Fruit fly (Drosophila melanogaster): Measurements from ENCODE around the gene Ref1.

Ref1 gene

dm6 chr3R:7085983-7086376, 5.8 kb upstream of the Ref1 start, which contains the start of gene Tailor:
Gene Tailor (minus strand): TSS chr3R:7086083.
- TF ChIP-seq CG8478 (optimal IDR thresholded peaks at IDR 0.05), result no peak
- no peak for TF ChIP-seq CTCF (optimal IDR thresholded peaks at IDR 0.05)

DNA sequence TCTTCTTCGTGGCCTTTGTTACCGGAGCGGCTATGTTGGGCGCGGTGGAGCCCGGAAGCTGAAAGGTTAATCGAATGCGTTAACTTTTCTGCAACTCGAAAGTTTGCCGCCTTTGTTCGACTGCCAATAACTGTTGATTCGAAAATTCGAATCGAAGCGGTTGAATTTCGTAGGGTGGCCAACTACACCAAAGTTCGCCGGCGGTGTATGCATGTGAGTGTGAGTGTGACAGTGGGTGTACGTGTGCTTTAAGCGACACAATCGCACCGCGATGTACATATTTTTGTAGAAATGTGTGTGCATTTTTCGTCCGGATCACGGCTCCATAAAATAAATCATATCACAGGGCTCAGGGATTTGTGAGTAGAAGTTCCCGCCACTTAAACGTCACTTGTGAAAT, 5.3 kb upstream of the Ref1 start:
- TF ChIP-seq CG8478 (optimal IDR thresholded peaks at IDR 0.05), result no peak
- no peak for TF ChIP-seq CTCF (optimal IDR thresholded peaks at IDR 0.05)

DNA sequence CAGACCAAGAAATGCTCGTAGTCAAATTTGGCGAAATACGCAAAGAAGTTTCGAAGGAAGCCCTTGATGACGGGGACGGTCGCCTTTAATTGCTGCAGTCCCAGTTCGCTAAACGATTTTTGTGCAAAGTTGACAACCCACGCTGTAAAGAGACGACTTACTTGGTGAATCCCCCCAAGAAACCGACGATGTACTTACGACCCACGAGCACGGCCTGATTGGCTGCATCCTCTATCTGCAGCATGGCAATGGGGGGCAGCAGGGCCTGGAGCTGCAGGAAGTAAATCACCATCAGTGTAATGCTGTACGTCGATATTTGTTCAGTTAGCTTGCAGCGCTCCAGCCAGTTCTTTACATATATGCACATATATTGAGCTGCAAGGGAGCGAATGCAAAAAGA, 3.6 kb upstream of the Ref1 start:
- TF ChIP-seq CTCF (optimal IDR thresholded peaks at IDR 0.05), result no peak
- TF ChIP-seq CG8478 (optimal IDR thresholded peaks at IDR 0.05), result no peak

dm6 chr3R:7081972-7082371, 1.8 kb upstream of the Ref1 start, which contains the start of gene Dpck:
Gene Dpck (plus strand): TSS chr3R:7082182.
- no peak for TF ChIP-seq CG8478 (optimal IDR thresholded peaks at IDR 0.05)
- TF ChIP-seq CTCF (optimal IDR thresholded peaks at IDR 0.05), result no peak

dm6 chr3R:7079718-7080117, 469 bp downstream of the Ref1 start:
- TF ChIP-seq CTCF (optimal IDR thresholded peaks at IDR 0.05) (no peak), CG8478 (optimal IDR thresholded peaks at IDR 0.05) (no peak)

dm6 chr3R:7076293-7076981, 3.8 kb downstream of the Ref1 start:
- TF ChIP-seq CG8478 (optimal IDR thresholded peaks at IDR 0.05) (no peak), CTCF (optimal IDR thresholded peaks at IDR 0.05) (no peak)

dm6 chr3R:7075712-7076183, 4.4 kb downstream of the Ref1 start:
- TF ChIP-seq CTCF (optimal IDR thresholded peaks at IDR 0.05) (no peak), CG8478 (optimal IDR thresholded peaks at IDR 0.05) (no peak)

dm6 chr3R:7075115-7075425, 5.1 kb downstream of the Ref1 start:
- no peak for TF ChIP-seq CTCF (optimal IDR thresholded peaks at IDR 0.05)
- no peak for TF ChIP-seq CG8478 (optimal IDR thresholded peaks at IDR 0.05)

DNA sequence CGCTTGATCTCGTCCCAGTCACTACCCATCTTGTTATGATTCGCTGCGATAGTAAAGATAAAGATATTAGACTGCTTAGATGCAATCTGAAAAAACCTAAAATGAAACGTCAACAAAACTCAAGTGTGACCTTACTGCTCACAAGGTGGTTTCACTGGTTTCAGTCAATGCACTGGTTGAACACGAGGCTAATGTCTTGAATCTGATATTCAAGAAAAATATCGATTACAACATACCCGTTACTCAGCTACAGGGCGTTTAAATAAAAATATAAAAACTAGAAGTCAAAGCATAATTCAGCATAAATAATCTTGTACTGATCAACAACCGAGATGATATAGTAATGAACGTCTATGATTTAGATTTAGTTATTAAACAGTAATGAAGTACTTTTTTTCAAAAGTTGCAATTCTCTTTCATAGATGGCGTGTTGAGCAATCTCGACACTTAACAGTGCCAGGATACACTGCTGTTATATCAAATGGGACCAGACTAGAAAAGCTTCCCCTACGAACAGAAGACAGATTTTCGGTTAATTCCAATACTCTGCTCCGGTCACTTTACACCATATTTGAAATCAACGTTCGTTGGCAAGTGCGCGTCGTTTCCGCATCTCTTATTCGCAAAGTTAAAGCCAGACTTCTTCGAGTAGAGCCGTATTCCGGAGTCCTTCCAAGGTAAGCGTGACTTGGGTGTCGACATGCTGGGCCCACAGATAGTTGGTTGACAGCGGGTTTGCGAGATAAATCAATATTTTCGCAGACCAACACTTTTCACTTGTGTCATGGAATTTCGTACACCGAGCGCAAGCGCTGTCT, 5.7 kb downstream of the Ref1 start, which contains the start of the genes Ufl1 and CG1943:
Gene Ufl1 (minus strand): TSS at position 156 of the 818 bp plus-strand sequence.
Gene CG1943 (plus strand): TSS at position 563 of the 818 bp plus-strand sequence.
- no peak for TF ChIP-seq CG8478 (optimal IDR thresholded peaks at IDR 0.05)
- peak; percentile 84 to 87 for TF ChIP-seq CTCF (optimal IDR thresholded peaks at IDR 0.05)

dm6 chr3R:7067092-7067491, 13.1 kb downstream of the Ref1 start, which contains the start of the genes CG1105 and CG1965:
Gene CG1105 (minus strand): TSS chr3R:7067136.
Gene CG1965 (plus strand): TSS chr3R:7067401.
- TF ChIP-seq CG8478 (optimal IDR thresholded peaks at IDR 0.05) (no peak), CTCF (optimal IDR thresholded peaks at IDR 0.05) (peak in 1 of 2 experiments; percentile 13)

DNA sequence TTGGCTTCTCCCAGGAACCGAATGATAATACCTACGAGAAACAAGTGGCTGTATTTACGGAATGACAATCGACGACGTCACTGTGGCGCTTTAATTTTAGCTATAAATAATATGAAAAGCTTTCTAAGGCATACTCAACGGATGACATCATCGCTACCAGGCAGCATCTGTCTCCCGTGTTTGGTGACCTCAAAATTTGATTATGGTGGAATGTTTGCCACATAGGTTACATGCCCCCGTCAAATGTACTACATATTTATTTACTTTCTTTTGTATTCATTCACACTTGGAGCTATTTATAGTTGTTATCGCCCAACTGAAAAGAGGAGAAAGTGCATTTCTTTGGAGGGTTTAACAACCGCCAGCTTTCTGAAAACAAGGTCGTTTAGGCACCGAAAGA, 13.9 kb downstream of the Ref1 start:
- no peak for TF ChIP-seq CTCF (optimal IDR thresholded peaks at IDR 0.05)
- TF ChIP-seq CG8478 (optimal IDR thresholded peaks at IDR 0.05), result no peak

DNA sequence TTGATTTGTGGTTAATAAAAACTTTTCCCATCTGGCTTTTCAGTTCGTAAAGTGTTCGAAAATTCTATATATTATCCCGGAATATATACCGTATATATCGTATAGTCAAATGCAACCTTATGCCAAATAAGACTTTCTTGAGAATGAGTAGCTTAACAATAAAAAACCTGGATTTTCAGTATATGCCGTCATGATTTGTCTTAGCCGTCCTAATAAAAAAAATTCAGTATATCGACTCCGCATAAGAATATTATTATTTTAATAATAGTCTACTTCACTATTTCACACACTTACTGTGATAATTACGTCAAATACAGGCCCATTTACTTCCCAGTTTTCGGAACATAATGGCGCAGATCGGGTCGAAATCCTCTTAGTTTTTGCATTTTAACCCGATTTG, 18.3 kb downstream of the Ref1 start, which contains the start of gene Mst84B:
Gene Mst84B (plus strand): TSS at position 301 of the 400 bp plus-strand sequence.
- TF ChIP-seq CTCF (optimal IDR thresholded peaks at IDR 0.05) (no peak), CG8478 (optimal IDR thresholded peaks at IDR 0.05) (no peak)

dm6 chr3R:7060467-7060866, 19.7 kb downstream of the Ref1 start, which contains the start of gene djl:
Gene djl (plus strand): TSS chr3R:7060767.
- no peak for TF ChIP-seq CTCF (optimal IDR thresholded peaks at IDR 0.05)
- TF ChIP-seq CG8478 (optimal IDR thresholded peaks at IDR 0.05), result no peak

DNA sequence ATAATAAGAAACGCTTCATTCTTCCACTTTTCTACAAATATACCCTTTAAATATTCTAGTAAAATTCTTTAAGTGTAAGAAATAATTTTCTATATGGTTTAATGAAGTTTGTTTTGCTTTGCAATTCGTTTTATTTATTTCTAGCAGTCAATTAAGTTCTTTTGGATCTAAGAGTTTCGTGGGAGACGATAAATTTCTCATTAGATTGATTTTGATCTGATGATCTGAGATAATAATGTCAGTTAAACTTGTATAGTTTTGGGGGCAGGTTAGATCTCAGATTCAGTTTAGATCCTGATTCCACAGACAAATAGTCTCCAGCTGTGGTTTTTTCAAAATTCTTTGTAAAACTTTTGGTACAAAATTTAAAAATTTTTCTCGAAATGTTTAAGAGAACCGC, 21.2 kb downstream of the Ref1 start, which contains the start of gene dj:
Gene dj (plus strand): TSS at position 301 of the 400 bp plus-strand sequence.
- TF ChIP-seq CTCF (optimal IDR thresholded peaks at IDR 0.05) (no peak), CG8478 (optimal IDR thresholded peaks at IDR 0.05) (no peak)

- TF ChIP-seq CG8478 (optimal IDR thresholded peaks at IDR 0.05) (no peak), CTCF (optimal IDR thresholded peaks at IDR 0.05) (no peak)
Measured at dm6 chr3R:7058017-7058416, 22.2 kb downstream of the Ref1 start.

Measured in S2 (cell line).